Worm (Caenorhabditis elegans) whole organism, young adult: ENCODE data around the gene let-2.

Experiments used
- B0035.1 ChIP-seq: sonication (generic microtip); optimal IDR thresholded peaks from 2 replicates; lab custom pipeline; 2016; ENCODE audit warnings: missing genetic modification characterization, mild to moderate bottlenecking, missing compliant biosample characterization, missing genotype, missing genetic modification reagents
- F22D6.2 ChIP-seq: sonication (generic microtip); optimal IDR thresholded peaks from 2 replicates; lab custom pipeline; 2016; ENCODE audit warnings: mild to moderate bottlenecking, missing genetic modification characterization, missing compliant biosample characterization
- F57A8.1 ChIP-seq: fragments of 200-800 bp; sonication (Bioruptor generic); optimal IDR thresholded peaks from 2 replicates; lab custom pipeline; 2018; ENCODE audit warnings: mild to moderate bottlenecking, missing genetic modification characterization, moderate library complexity, missing compliant biosample characterization
- attf-6 ChIP-seq: fragments of 200-800 bp; sonication (Bioruptor generic); IDR thresholded peaks from 2 replicates; pipeline ENCODE4 v1.3.6; 2022; ENCODE audit warnings: missing genetic modification reagents, missing genetic modification characterization, missing compliant biosample characterization
- ccch-3 ChIP-seq: fragments of 200-800 bp; sonication (Bioruptor generic); optimal IDR thresholded peaks from 2 replicates; lab custom pipeline; 2018; ENCODE audit warnings: mild to moderate bottlenecking, missing genetic modification characterization, missing compliant biosample characterization
- ceh-40 ChIP-seq: fragments of 200-800 bp; sonication (Bioruptor generic); IDR thresholded peaks from 2 replicates; pipeline ENCODE4 v1.3.6; 2022; ENCODE audit warnings: missing genetic modification characterization, missing compliant biosample characterization
- unc-62 ChIP-seq: fragments of 150-350 bp; optimal IDR thresholded peaks from 2 replicates; lab custom pipeline; 2014; ENCODE audit warnings: missing biosample characterization, missing genetic modification reagents, missing genetic modification characterization
- ztf-28 ChIP-seq: fragments of 200-800 bp; sonication (Bioruptor generic); IDR thresholded peaks from 2 replicates; pipeline ENCODE4 v1.3.6; 2022; ENCODE audit warnings: missing genetic modification reagents, missing genetic modification characterization, missing compliant biosample characterization

DNA sequence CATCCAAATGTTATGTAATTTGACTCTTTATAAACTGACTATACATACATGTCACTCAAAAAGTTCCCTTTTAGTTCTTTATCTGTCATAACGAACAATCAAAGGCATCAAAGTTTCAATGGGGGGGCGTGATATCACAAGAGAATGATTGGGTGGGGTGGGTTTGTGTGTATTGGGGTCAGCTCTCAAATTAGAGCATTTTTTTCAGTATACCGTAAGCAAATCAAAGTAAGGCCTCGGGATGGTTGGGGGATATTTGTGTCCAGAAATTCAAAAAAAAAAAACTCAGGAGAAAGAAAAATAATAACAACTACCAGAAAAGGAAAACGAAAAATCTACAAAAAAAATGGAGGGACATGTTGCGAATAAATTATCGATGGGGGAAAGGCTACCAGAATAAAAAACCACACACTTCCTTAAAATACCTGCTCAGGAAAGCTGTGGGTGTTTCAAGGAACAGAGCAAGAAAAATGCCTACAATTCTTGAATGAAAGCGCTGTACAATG, 9.3 kb upstream of the let-2 start, which contains the start of gene F01G12.18:
- TF ChIP-seq ccch-3 (GFP tag; lab: Kevin White, UChicago), result no peak
- TF ChIP-seq attf-6, result no peak
- TF ChIP-seq unc-62 (GFP tag; lab: Kevin White, UChicago), result no peak
- no peak for TF ChIP-seq ceh-40
- no peak for TF ChIP-seq B0035.1 (tag; lab: Kevin White, UChicago)
- TF ChIP-seq F57A8.1 (GFP tag; lab: Kevin White, UChicago), result no peak
- TF ChIP-seq F22D6.2 (tag; lab: Kevin White, UChicago), result no peak
- no peak for TF ChIP-seq ztf-28 (GFP tag; lab: Robert Waterston, UW)
